Fruit fly (Drosophila melanogaster) whole organism, embryonic: ENCODE data around the gene Acbp6.

Experiments used
- Asciz ChIP-seq: fragments of 200-800 bp; sonication (Bioruptor generic); optimal IDR thresholded peaks from 2 replicates; lab custom pipeline; 2017; ENCODE audit warnings: missing biosample characterization, mild to moderate bottlenecking, missing genetic modification characterization, missing genetic modification reagents
- Atf6 ChIP-seq: fragments of 200-800 bp; sonication (Bioruptor generic); IDR thresholded peaks from 2 replicates; pipeline ENCODE4 v1.3.6; 2022; ENCODE audit warnings: missing biosample characterization, missing genetic modification characterization
- BEAF-32 ChIP-seq: fragments of 200-800 bp; sonication (Bioruptor generic); optimal IDR thresholded peaks from 3 replicates; lab custom pipeline; 2017; ENCODE audit warnings: missing biosample characterization, missing genetic modification characterization, mild to moderate bottlenecking, moderate library complexity, missing genetic modification reagents
- CG10366 ChIP-seq: fragments of 200-800 bp; sonication (Bioruptor generic); IDR thresholded peaks from 2 replicates; pipeline ENCODE4 v1.3.6; 2022; ENCODE audit warnings: missing biosample characterization, missing genetic modification characterization
- CG10462 ChIP-seq: fragments of 200-800 bp; sonication (Bioruptor generic); optimal IDR thresholded peaks from 2 replicates; lab custom pipeline; 2016; ENCODE audit warnings: missing biosample characterization, missing genetic modification characterization
- CG11504 ChIP-seq: fragments of 200-800 bp; sonication (Bioruptor generic); optimal IDR thresholded peaks from 3 replicates; lab custom pipeline; 2019; ENCODE audit warnings: missing biosample characterization, mild to moderate bottlenecking, missing genetic modification characterization, moderate library complexity
- CG12299 ChIP-seq: fragments of 200-800 bp; sonication (Bioruptor generic); optimal IDR thresholded peaks from 2 replicates; lab custom pipeline; 2018; ENCODE audit warnings: missing biosample characterization, mild to moderate bottlenecking, missing genetic modification characterization
- CG1233 ChIP-seq: fragments of 200-800 bp; sonication (Bioruptor generic); optimal IDR thresholded peaks from 4 replicates; lab custom pipeline; 2018; ENCODE audit warnings: missing biosample characterization, mild to moderate bottlenecking, missing genetic modification characterization
- CG17359 ChIP-seq: fragments of 200-800 bp; sonication (Bioruptor generic); optimal IDR thresholded peaks from 3 replicates; lab custom pipeline; 2018; ENCODE audit warnings: missing biosample characterization, mild to moderate bottlenecking, missing genetic modification characterization, moderate library complexity
- CG1832 ChIP-seq: fragments of 200-800 bp; sonication (Bioruptor generic); optimal IDR thresholded peaks from 2 replicates; lab custom pipeline; 2017; ENCODE audit warnings: missing biosample characterization, mild to moderate bottlenecking, missing genetic modification characterization, inconsistent platforms
- CG18764 ChIP-seq: fragments of 200-800 bp; sonication (Bioruptor generic); optimal IDR thresholded peaks from 3 replicates; lab custom pipeline; 2016; ENCODE audit warnings: missing biosample characterization, missing genetic modification characterization
- CG2116 ChIP-seq: fragments of 200-800 bp; sonication (Bioruptor generic); optimal IDR thresholded peaks from 3 replicates; lab custom pipeline; 2018; ENCODE audit warnings: missing biosample characterization, mild to moderate bottlenecking, missing genetic modification characterization
- CG2678 ChIP-seq: fragments of 200-800 bp; sonication (Bioruptor generic); optimal IDR thresholded peaks from 3 replicates; lab custom pipeline; 2019; ENCODE audit warnings: missing biosample characterization, mild to moderate bottlenecking, missing genetic modification characterization, moderate library complexity
- CG30431 ChIP-seq: fragments of 200-800 bp; sonication (Bioruptor generic); optimal IDR thresholded peaks from 2 replicates; lab custom pipeline; 2017; ENCODE audit warnings: missing biosample characterization, missing genetic modification characterization
- CG31388 ChIP-seq: fragments of 200-800 bp; sonication (Bioruptor generic); optimal IDR thresholded peaks from 2 replicates; lab custom pipeline; 2016; ENCODE audit warnings: missing biosample characterization, missing genetic modification characterization
- CG3995 ChIP-seq: fragments of 200-800 bp; sonication (Bioruptor generic); optimal IDR thresholded peaks from 3 replicates; lab custom pipeline; 2016; ENCODE audit warnings: missing biosample characterization, missing genetic modification characterization
- CG4707 ChIP-seq: fragments of 200-800 bp; sonication (Bioruptor generic); optimal IDR thresholded peaks from 2 replicates; lab custom pipeline; 2018; ENCODE audit warnings: missing biosample characterization, mild to moderate bottlenecking, missing genetic modification characterization, moderate library complexity
- CG5245 ChIP-seq: fragments of 200-800 bp; sonication (Bioruptor generic); optimal IDR thresholded peaks from 3 replicates; lab custom pipeline; 2016; ENCODE audit warnings: missing biosample characterization, missing genetic modification characterization
- CG8281 ChIP-seq: fragments of 200-800 bp; sonication (Bioruptor generic); optimal IDR thresholded peaks from 2 replicates; lab custom pipeline; 2018; ENCODE audit warnings: missing biosample characterization, mild to moderate bottlenecking, missing genetic modification characterization, moderate library complexity
- CG9817 ChIP-seq: fragments of 200-800 bp; sonication (Bioruptor generic); optimal IDR thresholded peaks from 2 replicates; lab custom pipeline; 2018; ENCODE audit warnings: missing biosample characterization, mild to moderate bottlenecking, missing genetic modification characterization, moderate library complexity
- D19A ChIP-seq: fragments of 200-800 bp; optimal IDR thresholded peaks from 3 replicates; lab custom pipeline; 2019; ENCODE audit warnings: missing biosample characterization, mild to moderate bottlenecking, missing genetic modification characterization, moderate library complexity
- Dip2 ChIP-seq: fragments of 200-800 bp; sonication (Bioruptor generic); IDR thresholded peaks from 2 replicates; pipeline ENCODE4 v1.3.6; 2022; ENCODE audit warnings: missing biosample characterization, missing genetic modification characterization
- Dp ChIP-seq: fragments of 200-800 bp; sonication (Bioruptor generic); optimal IDR thresholded peaks from 2 replicates; lab custom pipeline; 2018; ENCODE audit warnings: missing biosample characterization, mild to moderate bottlenecking, missing genetic modification characterization, moderate library complexity
- E2f2 ChIP-seq: fragments of 200-800 bp; sonication (Bioruptor generic); IDR thresholded peaks from 2 replicates; pipeline ENCODE4 v1.3.6; 2022; ENCODE audit warnings: missing biosample characterization, missing genetic modification characterization
- GATAe ChIP-seq: fragments of 200-800 bp; sonication (Bioruptor generic); conservative IDR thresholded peaks from 2 replicates; pipeline ENCODE4 v1.3.6; 2022; ENCODE audit warnings: missing biosample characterization, missing genetic modification characterization
- HHEX ChIP-seq: fragments of 200-800 bp; sonication (Bioruptor generic); optimal IDR thresholded peaks from 3 replicates; lab custom pipeline; 2017; ENCODE audit warnings: missing biosample characterization, mild to moderate bottlenecking, missing genetic modification characterization, missing genetic modification reagents
- Meics ChIP-seq: fragments of 200-800 bp; sonication (Bioruptor generic); optimal IDR thresholded peaks from 2 replicates; lab custom pipeline; 2017; ENCODE audit warnings: missing biosample characterization, mild to moderate bottlenecking, missing genetic modification characterization
- Mes4 ChIP-seq: fragments of 200-800 bp; sonication (Bioruptor generic); optimal IDR thresholded peaks from 2 replicates; lab custom pipeline; 2016; ENCODE audit warnings: missing biosample characterization, missing genetic modification characterization
- Nf-YB ChIP-seq: fragments of 200-800 bp; sonication (Bioruptor generic); optimal IDR thresholded peaks from 3 replicates; lab custom pipeline; 2019; ENCODE audit warnings: missing biosample characterization, mild to moderate bottlenecking, missing genetic modification characterization, moderate library complexity
- Opbp ChIP-seq: fragments of 200-800 bp; sonication (Bioruptor generic); IDR thresholded peaks from 3 replicates; pipeline ENCODE4 v1.3.6; 2022; ENCODE audit warnings: missing biosample characterization, missing genetic modification characterization; ENCODE audit not compliant: partially characterized antibody
- Optix ChIP-seq: fragments of 200-800 bp; sonication (Bioruptor generic); IDR thresholded peaks from 3 replicates; pipeline ENCODE4 v1.3.6; 2022; ENCODE audit warnings: missing biosample characterization, missing genetic modification characterization
- PHDP ChIP-seq: fragments of 200-800 bp; sonication (Bioruptor generic); optimal IDR thresholded peaks from 3 replicates; lab custom pipeline; 2018; ENCODE audit warnings: missing biosample characterization, mild to moderate bottlenecking, missing genetic modification characterization, moderate library complexity
- ara ChIP-seq: fragments of 200-800 bp; sonication (Bioruptor generic); IDR thresholded peaks from 2 replicates; pipeline ENCODE4 v1.3.6; 2022; ENCODE audit warnings: missing biosample characterization, missing genetic modification characterization
- az2 ChIP-seq: fragments of 200-800 bp; sonication (Bioruptor generic); optimal IDR thresholded peaks from 3 replicates; lab custom pipeline; 2016; ENCODE audit warnings: missing biosample characterization, missing genetic modification characterization
- bowl ChIP-seq: fragments of 200-800 bp; sonication (Bioruptor generic); IDR thresholded peaks from 2 replicates; pipeline ENCODE4 v1.3.6; 2022; ENCODE audit warnings: missing biosample characterization, missing genetic modification characterization
- cas ChIP-seq: fragments of 200-800 bp; sonication (Bioruptor generic); IDR thresholded peaks from 2 replicates; pipeline ENCODE4 v1.3.6; 2022; ENCODE audit warnings: missing biosample characterization, missing genetic modification characterization
- chinmo ChIP-seq: fragments of 200-800 bp; sonication (Bioruptor generic); IDR thresholded peaks from 4 replicates; pipeline ENCODE4 v1.3.6; 2022; ENCODE audit warnings: missing biosample characterization, missing genetic modification characterization; ENCODE audit not compliant: partially characterized antibody
- crol ChIP-seq: fragments of 200-800 bp; sonication (Bioruptor generic); IDR thresholded peaks from 2 replicates; pipeline ENCODE4 v1.3.6; 2022; ENCODE audit warnings: missing biosample characterization, missing genetic modification characterization
- crp ChIP-seq, 2 experiments: fragments of 200-800 bp; sonication (Bioruptor generic); optimal IDR thresholded peaks; 2 replicates in 1 of 2; 3 replicates in 1 of 2; lab custom pipeline; 2017; ENCODE audit warnings: missing biosample characterization in 2 of 2, missing genetic modification characterization in 2 of 2, mild to moderate bottlenecking in 1 of 2, moderate library complexity in 1 of 2
- dan ChIP-seq: fragments of 200-800 bp; sonication (Bioruptor generic); IDR thresholded peaks from 2 replicates; pipeline ENCODE4 v1.3.6; 2022; ENCODE audit warnings: missing biosample characterization, missing genetic modification characterization
- danr ChIP-seq: fragments of 200-800 bp; sonication (Bioruptor generic); IDR thresholded peaks from 2 replicates; pipeline ENCODE4 v1.3.6; 2022; ENCODE audit warnings: missing biosample characterization, missing genetic modification characterization
- fd3F ChIP-seq: fragments of 200-800 bp; sonication (Bioruptor generic); optimal IDR thresholded peaks from 2 replicates; lab custom pipeline; 2018; ENCODE audit warnings: missing biosample characterization, mild to moderate bottlenecking, missing genetic modification characterization, moderate library complexity
- ham ChIP-seq: fragments of 200-800 bp; sonication (Bioruptor generic); IDR thresholded peaks from 2 replicates; pipeline ENCODE4 v1.3.6; 2022; ENCODE audit warnings: missing biosample characterization, missing genetic modification characterization
- klu ChIP-seq: fragments of 200-800 bp; sonication (Bioruptor generic); IDR thresholded peaks from 2 replicates; pipeline ENCODE4 v1.3.6; 2022; ENCODE audit warnings: missing biosample characterization, missing genetic modification characterization
- pb ChIP-seq: fragments of 200-800 bp; sonication (Bioruptor generic); optimal IDR thresholded peaks from 3 replicates; lab custom pipeline; 2016; ENCODE audit warnings: missing biosample characterization, missing genetic modification characterization
- pita ChIP-seq: fragments of 200-800 bp; sonication (Bioruptor generic); optimal IDR thresholded peaks from 2 replicates; lab custom pipeline; 2017; ENCODE audit warnings: missing biosample characterization, mild to moderate bottlenecking, missing genetic modification characterization
- pum ChIP-seq: fragments of 200-800 bp; sonication (Bioruptor generic); optimal IDR thresholded peaks from 2 replicates; lab custom pipeline; 2016; ENCODE audit warnings: missing biosample characterization, missing genetic modification characterization
- repo ChIP-seq: fragments of 200-800 bp; sonication (Bioruptor generic); optimal IDR thresholded peaks from 2 replicates; lab custom pipeline; 2016; ENCODE audit warnings: missing biosample characterization, missing genetic modification characterization
- scrt ChIP-seq: fragments of 200-800 bp; sonication (Bioruptor generic); optimal IDR thresholded peaks from 2 replicates; lab custom pipeline; 2018; ENCODE audit warnings: missing biosample characterization, mild to moderate bottlenecking, missing genetic modification characterization, moderate library complexity
- stc ChIP-seq: fragments of 200-800 bp; sonication (Bioruptor generic); IDR thresholded peaks from 2 replicates; pipeline ENCODE4 v1.3.6; 2022; ENCODE audit warnings: missing biosample characterization, missing genetic modification characterization
- tll ChIP-seq, 2 experiments: fragments of 200-800 bp in 1 of 2; fragments of >200 bp in 1 of 2; sonication (Bioruptor generic) in 1 of 2; optimal IDR thresholded peaks; 2 replicates each; lab custom pipeline; 2017 to 2019; ENCODE audit warnings: missing biosample characterization in 2 of 2, missing genetic modification characterization in 2 of 2, mild to moderate bottlenecking in 1 of 2, moderate library complexity in 1 of 2

Acbp6 gene

DNA sequence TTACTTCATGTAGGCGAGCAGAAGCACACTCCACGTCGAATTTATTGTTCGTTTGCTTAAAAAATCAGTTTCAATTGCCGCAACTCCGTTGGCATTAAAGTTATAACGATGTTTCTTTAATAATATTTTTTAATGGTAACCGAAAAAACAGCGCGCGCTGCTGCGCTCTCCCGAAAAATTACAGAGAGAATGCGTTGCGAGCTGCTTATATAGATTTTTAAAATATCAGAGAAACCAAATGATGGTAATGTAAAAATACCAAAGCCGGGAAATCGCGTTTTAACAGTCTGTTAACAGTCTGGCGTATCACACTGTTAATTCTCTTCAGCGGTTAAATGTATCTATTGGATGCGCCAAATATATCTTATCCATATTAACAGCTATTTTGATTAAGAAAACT, 28.2 kb downstream of the Acbp6 start, which contains the start of gene corn (continued):
- peak; percentile 39 for TF ChIP-seq Dp (GFP tag; lab: Kevin White, UChicago)
- TF ChIP-seq CG17359 (tag; lab: Kevin White, UChicago): no peak
- no peak for TF ChIP-seq CG4707 (GFP tag; lab: Kevin White, UChicago)
- TF ChIP-seq ham (GFP tag; lab: Robert Waterston, UW): no peak
- no peak for TF ChIP-seq CG31388 (GFP tag; lab: Kevin White, UChicago)
- no peak for TF ChIP-seq pita (GFP tag; lab: Kevin White, UChicago)
- peak; percentile 34; the same call in 1 of the 3 replicates for TF ChIP-seq Opbp
- no peak for TF ChIP-seq cas (GFP tag; lab: Robert Waterston, UW)
- no peak for TF ChIP-seq ara
- no peak for TF ChIP-seq Nf-YB (GFP tag; lab: Kevin White, UChicago)
- TF ChIP-seq BEAF-32 (GFP tag; lab: Kevin White, UChicago): peak; percentile 5
- TF ChIP-seq CG1832: no peak
- no peak for TF ChIP-seq CG3995 (GFP tag; lab: Kevin White, UChicago)
- no peak for TF ChIP-seq GATAe (GFP tag; lab: Robert Waterston, UW)
- no peak for TF ChIP-seq Mes4 (GFP tag; lab: Kevin White, UChicago)
- no peak for TF ChIP-seq tll (GFP tag; optimal IDR thresholded peaks at IDR 0.05; lab: Kevin White, UChicago)
- no peak for TF ChIP-seq CG2678 (tag; lab: Kevin White, UChicago)
- TF ChIP-seq klu (GFP tag; lab: Robert Waterston, UW): no peak
- no peak for TF ChIP-seq HHEX (GFP tag; lab: Kevin White, UChicago)
- no peak for TF ChIP-seq CG30431
- no peak for TF ChIP-seq fd3F (GFP tag; lab: Kevin White, UChicago)
- no peak for TF ChIP-seq danr (GFP tag; lab: Robert Waterston, UW)
- TF ChIP-seq CG11504 (tag; lab: Kevin White, UChicago): peak; percentile 29
- no peak for TF ChIP-seq CG8281
- peak; percentile 24 for TF ChIP-seq scrt (GFP tag; lab: Kevin White, UChicago)
- no peak for TF ChIP-seq CG10462 (GFP tag; lab: Kevin White, UChicago)
- no peak for TF ChIP-seq stc
- TF ChIP-seq CG1233 (GFP tag; lab: Kevin White, UChicago): no peak
- no peak for TF ChIP-seq repo
- TF ChIP-seq pum (GFP tag; lab: Kevin White, UChicago): no peak
- TF ChIP-seq chinmo (GFP tag; lab: Robert Waterston, UW): 0 out of 4 replicates have a peak, but pooled peaks have one; percentile 69
- no peak for TF ChIP-seq Optix (GFP tag; lab: Robert Waterston, UW)
- TF ChIP-seq CG2116: no peak
- no peak for TF ChIP-seq Dip2 (GFP tag; lab: Robert Waterston, UW)
- peak; percentile 3 for TF ChIP-seq CG9817
- TF ChIP-seq crp (GFP tag; optimal IDR thresholded peaks at IDR 0.05; lab: Kevin White, UChicago): no peak
- no peak for TF ChIP-seq Atf6
- TF ChIP-seq CG18764: no peak
- TF ChIP-seq dan (GFP tag; lab: Robert Waterston, UW): no peak
- no peak for TF ChIP-seq CG10366 (GFP tag; lab: Robert Waterston, UW)
- no peak for TF ChIP-seq pb (GFP tag; lab: Kevin White, UChicago)
- no peak for TF ChIP-seq D19A (tag; lab: Kevin White, UChicago)
- peak; percentile 47; the same call in 1 of the 2 replicates for TF ChIP-seq E2f2 (GFP tag; lab: Robert Waterston, UW)
- TF ChIP-seq Asciz (GFP tag; lab: Kevin White, UChicago): no peak
- TF ChIP-seq PHDP (tag; lab: Kevin White, UChicago): no peak
- TF ChIP-seq Meics (GFP tag; lab: Kevin White, UChicago): peak; percentile 23
- TF ChIP-seq az2 (GFP tag; lab: Kevin White, UChicago): no peak
- TF ChIP-seq CG12299 (tag; lab: Kevin White, UChicago): peak; percentile 22
- no peak for TF ChIP-seq crol (GFP tag; lab: Robert Waterston, UW)
- TF ChIP-seq CG5245 (GFP tag; lab: Kevin White, UChicago): no peak
- TF ChIP-seq bowl (GFP tag; lab: Robert Waterston, UW): no peak
